Worm (Caenorhabditis elegans): ENCODE measurements around the gene Y47D7A.12.

ce11 chrV:4421475-4421874 is 8.0 kb downstream of the Y47D7A.12 start, which contains the start of gene skr-14:
- TF ChIP-seq ama-1 (optimal IDR thresholded peaks at IDR 0.05) (no peak), pes-1 (GFP tag; IDR thresholded peaks at IDR 0.05) (no peak), flt-1 (GFP tag; IDR thresholded peaks at IDR 0.05) (no peak), ets-7 (tag; optimal IDR thresholded peaks at IDR 0.05) (no peak)
